Worm (Caenorhabditis elegans): Measurements from ENCODE around the gene pph-1.

Gene pph-1

ce11 chrV:10736756-10737155 is 34.4 kb downstream of the pph-1 start, which contains the start of the genes mre-11 and wdr-5.3:
Gene mre-11 (minus strand): TSS chrV:10736868.
Gene wdr-5.3 (plus strand): TSS chrV:10737116.
- TF ChIP-seq mcd-1 (GFP tag; IDR thresholded peaks at IDR 0.05) (peak; percentile 48; the same call in 1 of the 2 replicates), B0336.3 (GFP tag; IDR thresholded peaks at IDR 0.05) (peak; percentile 45; the same call in 1 of the 2 replicates), K11D2.4 (GFP tag; IDR thresholded peaks at IDR 0.05) (no peak), athp-1 (tag; optimal IDR thresholded peaks at IDR 0.05) (no peak), nfya-1 (tag; optimal IDR thresholded peaks at IDR 0.05; ENCODE audit: borderline replicate concordance, insufficient read depth) (no peak), sea-2 (GFP tag; IDR thresholded peaks at IDR 0.05) (no peak), pbrm-1 (GFP tag; IDR thresholded peaks at IDR 0.05) (0 out of 2 replicates have a peak, but pooled peaks have one; percentile 38), bed-1 (GFP tag; IDR thresholded peaks at IDR 0.05) (no peak), Y56A3A.18 (GFP tag; IDR thresholded peaks at IDR 0.05) (no peak), F37B4.10 (GFP tag; IDR thresholded peaks at IDR 0.05) (no peak), mel-28 (tag; optimal IDR thresholded peaks at IDR 0.05; ENCODE audit: borderline replicate concordance) (no peak), Y53F4B.3 (GFP tag; IDR thresholded peaks at IDR 0.05) (no peak), C06A6.2 (GFP tag; conservative IDR thresholded peaks at IDR 0.05) (no peak), ztf-25 (GFP tag; IDR thresholded peaks at IDR 0.05) (no peak), rpc-1 (optimal IDR thresholded peaks at IDR 0.05) (no peak), rpc-1 (tag; optimal IDR thresholded peaks at IDR 0.05) (no peak), snpc-1.3 (tag; optimal IDR thresholded peaks at IDR 0.05; ENCODE audit: insufficient read depth) (peak; percentile 14), ceh-27 (GFP tag; optimal IDR thresholded peaks at IDR 0.05) (peak; percentile 70), cebp-2 (GFP tag; IDR thresholded peaks at IDR 0.05) (no peak), ceh-100 (GFP tag; IDR thresholded peaks at IDR 0.05) (peak; percentile 38; the same call in 1 of the 2 replicates), lin-54 (GFP tag; optimal IDR thresholded peaks at IDR 0.05) (peak; percentile 80), mxl-1 (tag; optimal IDR thresholded peaks at IDR 0.05) (no peak), F55B11.4 (tag; optimal IDR thresholded peaks at IDR 0.05; ENCODE audit: borderline replicate concordance, insufficient read depth) (no peak), let-607 (tag; optimal IDR thresholded peaks at IDR 0.05) (no peak), B0019.2 (GFP tag; conservative IDR thresholded peaks at IDR 0.05) (no peak), xnd-1 (tag; optimal IDR thresholded peaks at IDR 0.05) (peak; percentile 9), ztf-28 (GFP tag; IDR thresholded peaks at IDR 0.05) (0 out of 2 replicates have a peak, but pooled peaks have one; percentile 10), tlf-1 (GFP tag; optimal IDR thresholded peaks at IDR 0.05) (peak; percentile 14), dox-1 (GFP tag; IDR thresholded peaks at IDR 0.05) (peak; percentile 69; the same call in 1 of the 2 replicates), B0261.1 (tag; optimal IDR thresholded peaks at IDR 0.05) (no peak), Y53G8AR.9 (GFP tag; conservative IDR thresholded peaks at IDR 0.05) (no peak), hrde-1 (tag; optimal IDR thresholded peaks at IDR 0.05; ENCODE audit: borderline replicate concordance) (no peak), bed-2 (GFP tag; IDR thresholded peaks at IDR 0.05) (no peak), K12H6.12 (tag; optimal IDR thresholded peaks at IDR 0.05) (no peak), atf-7 (tag; optimal IDR thresholded peaks at IDR 0.05) (no peak), F22D6.2 (tag; optimal IDR thresholded peaks at IDR 0.05) (no peak), F57C9.4 (tag; optimal IDR thresholded peaks at IDR 0.05) (no peak), egrh-3 (GFP tag; IDR thresholded peaks at IDR 0.05) (no peak), attf-5 (GFP tag; optimal IDR thresholded peaks at IDR 0.05) (peak; percentile 3), hlh-12 (tag; optimal IDR thresholded peaks at IDR 0.05) (no peak), snpc-1.1 (tag; optimal IDR thresholded peaks at IDR 0.05; ENCODE audit: insufficient read depth) (no peak), let-526 (GFP tag; IDR thresholded peaks at IDR 0.05) (no peak), him-1 (tag; optimal IDR thresholded peaks at IDR 0.05) (peak; percentile 8), aptf-2 (GFP tag; conservative IDR thresholded peaks at IDR 0.05) (no peak), rcor-1 (GFP tag; IDR thresholded peaks at IDR 0.05) (peak; percentile 22; the same call in 1 of the 2 replicates), hmg-20 (GFP tag; IDR thresholded peaks at IDR 0.05) (no peak), ccch-3 (GFP tag; optimal IDR thresholded peaks at IDR 0.05) (no peak), ztf-26 (tag; optimal IDR thresholded peaks at IDR 0.05) (no peak), F10E7.11 (tag; optimal IDR thresholded peaks at IDR 0.05) (no peak)
